In the genomic region with DNA sequence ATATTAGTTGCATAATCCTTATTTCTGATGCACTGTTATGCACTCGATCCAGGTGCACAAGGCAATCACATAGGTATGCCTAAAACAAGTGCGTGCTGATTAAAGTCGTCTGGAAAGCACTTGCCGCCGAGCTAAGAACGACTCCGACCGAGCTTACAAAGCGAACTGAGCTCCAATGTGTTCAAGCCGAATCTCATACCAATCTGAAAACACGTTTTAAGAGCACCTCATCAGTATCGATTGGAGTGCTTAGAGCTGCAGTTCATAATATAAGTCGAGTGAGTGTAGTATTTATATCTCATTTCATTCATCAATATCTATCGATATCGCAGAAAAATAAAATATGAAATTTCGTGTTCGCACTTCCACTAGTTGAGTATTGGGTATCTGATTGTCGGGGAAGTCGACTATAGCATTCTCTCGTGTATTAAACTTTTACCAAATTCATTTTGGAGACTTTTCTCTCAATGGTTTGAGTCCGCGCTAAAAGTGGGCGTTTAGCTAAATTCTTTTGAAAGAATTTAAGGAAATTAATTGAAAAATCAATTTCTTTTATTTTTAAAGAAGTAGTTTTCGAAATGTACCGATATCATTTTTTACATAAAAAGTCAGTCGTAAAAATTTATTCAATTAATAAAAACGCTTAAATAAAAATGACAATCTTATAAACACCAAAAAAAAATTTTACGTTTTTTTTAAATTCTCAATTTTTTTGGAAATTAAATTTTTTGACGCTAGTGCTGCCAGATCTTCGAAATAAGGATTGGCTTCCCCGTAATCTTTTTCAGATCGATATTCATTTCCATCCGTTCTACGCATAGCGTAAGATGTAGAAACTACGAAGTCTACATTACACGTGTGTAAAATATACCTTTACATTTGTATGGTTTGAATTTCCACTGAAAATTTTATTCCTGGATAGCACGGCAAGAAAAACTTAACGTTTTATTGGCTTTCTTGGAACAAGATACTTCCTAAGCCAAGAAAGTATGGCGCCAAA, we compare ENCODE assay signal across 1 fruit fly cellular context.
TF ChIP-seq lines count a peak whose summit lies in the region.

A gene (minus strand): TSS at position 169 of the 1,000 bp plus-strand sequence.

TF ChIP-seq in whole organism, embryonic, 481 proteins besides CTCF, POLR2A, EP300 and RAD21 (continued from another document and continues in another):
- TF ChIP-seq ranshi (GFP tag; IDR thresholded peaks at IDR 0.05; lab: Robert Waterston, UW) (peak; percentile 61), CG7357 (GFP tag; IDR thresholded peaks at IDR 0.05; lab: Robert Waterston, UW) (peak; percentile 18; the same call in 1 of the 3 replicates), CG15696 (tag; optimal IDR thresholded peaks at IDR 0.05; lab: Kevin White, UChicago) (peak; percentile 14), Optix (GFP tag; IDR thresholded peaks at IDR 0.05; lab: Robert Waterston, UW) (peak; percentile 28; the same call in 1 of the 3 replicates), CG4707 (GFP tag; optimal IDR thresholded peaks at IDR 0.05; lab: Kevin White, UChicago) (no peak), CG16813 (GFP tag; IDR thresholded peaks at IDR 0.05; lab: Robert Waterston, UW; ENCODE audit: partially characterized antibody) (peak; percentile 78), Poxn (GFP tag; IDR thresholded peaks at IDR 0.05; lab: Robert Waterston, UW) (no peak), pros (GFP tag; optimal IDR thresholded peaks at IDR 0.05; lab: Kevin White, UChicago) (no peak), CG32532 (GFP tag; IDR thresholded peaks at IDR 0.05; lab: Robert Waterston, UW) (no peak; the same call in 1 of the 2 replicates), dmrt99B (tag; optimal IDR thresholded peaks at IDR 0.05; lab: Kevin White, UChicago) (no peak), CG7556 (GFP tag; optimal IDR thresholded peaks at IDR 0.05; lab: Kevin White, UChicago) (peak; percentile 19), Lim3 (GFP tag; IDR thresholded peaks at IDR 0.05; lab: Robert Waterston, UW) (no peak), slou (GFP tag; optimal IDR thresholded peaks at IDR 0.05; lab: Kevin White, UChicago) (no peak), lmd (GFP tag; IDR thresholded peaks at IDR 0.05; lab: Robert Waterston, UW) (no peak; the same call in 1 of the 2 replicates), B-H1 (GFP tag; IDR thresholded peaks at IDR 0.05; lab: Robert Waterston, UW) (peak; percentile 21; the same call in 1 of the 3 replicates), CG16815 (GFP tag; optimal IDR thresholded peaks at IDR 0.05; lab: Kevin White, UChicago) (no peak), ap (GFP tag; IDR thresholded peaks at IDR 0.05; lab: Robert Waterston, UW) (no peak), fd102C (GFP tag; optimal IDR thresholded peaks at IDR 0.05; lab: Kevin White, UChicago) (no peak), btn (GFP tag; optimal IDR thresholded peaks at IDR 0.05; lab: Kevin White, UChicago) (no peak), CG13296 (GFP tag; optimal IDR thresholded peaks at IDR 0.05; lab: Kevin White, UChicago) (no peak), bcd (GFP tag; optimal IDR thresholded peaks at IDR 0.05; lab: Kevin White, UChicago) (peak; percentile 31), tap (tag; optimal IDR thresholded peaks at IDR 0.05; lab: Kevin White, UChicago) (no peak), ab (GFP tag; optimal IDR thresholded peaks at IDR 0.05; lab: Kevin White, UChicago) (no peak), gcm2 (GFP tag; optimal IDR thresholded peaks at IDR 0.05; lab: Kevin White, UChicago) (no peak), Dek (tag; optimal IDR thresholded peaks at IDR 0.05; lab: Kevin White, UChicago) (peak; percentile 4), ato (GFP tag; IDR thresholded peaks at IDR 0.05; lab: Robert Waterston, UW; ENCODE audit: partially characterized antibody) (peak; percentile 85), Fer3 (tag; optimal IDR thresholded peaks at IDR 0.05; lab: Kevin White, UChicago) (peak; percentile 6), CG33213 (GFP tag; optimal IDR thresholded peaks at IDR 0.05; lab: Kevin White, UChicago) (peak; percentile 72), Dip3 (GFP tag; optimal IDR thresholded peaks at IDR 0.05; lab: Kevin White, UChicago) (no peak), CG10209 (GFP tag; optimal IDR thresholded peaks at IDR 0.05; lab: Kevin White, UChicago) (no peak), Lhr (GFP tag; optimal IDR thresholded peaks at IDR 0.05; lab: Kevin White, UChicago) (peak; percentile 94), CG34224 (GFP tag; IDR thresholded peaks at IDR 0.05; lab: Robert Waterston, UW; ENCODE audit: partially characterized antibody) (peak; percentile 44; the same call in 2 of the 3 replicates), trem (tag; optimal IDR thresholded peaks at IDR 0.05; lab: Kevin White, UChicago) (peak; percentile 15), Stat92E (GFP tag; optimal IDR thresholded peaks at IDR 0.05; lab: Kevin White, UChicago) (peak in 1 of 3 experiments; percentile 35), usp (GFP tag; optimal IDR thresholded peaks at IDR 0.05; lab: Kevin White, UChicago) (no peak), p53 (GFP tag; optimal IDR thresholded peaks at IDR 0.05; lab: Kevin White, UChicago) (no peak), CG6689 (GFP tag; IDR thresholded peaks at IDR 0.05; lab: Robert Waterston, UW) (no peak; the same call in 1 of the 2 replicates), slbo (GFP tag; IDR thresholded peaks at IDR 0.05; lab: Robert Waterston, UW) (peak; percentile 73), Abd-B (GFP tag; optimal IDR thresholded peaks at IDR 0.05; lab: Kevin White, UChicago) (peak; percentile 7), CG13123 (GFP tag; optimal IDR thresholded peaks at IDR 0.05; lab: Kevin White, UChicago) (no peak), CG11560 (tag; IDR thresholded peaks at IDR 0.05; lab: Robert Waterston, UW) (peak; percentile 81; the same call in 2 of the 3 replicates), Sry-δ (GFP tag; optimal IDR thresholded peaks at IDR 0.05; lab: Kevin White, UChicago) (peak; percentile 49), CG14014 (GFP tag; IDR thresholded peaks at IDR 0.05; lab: Robert Waterston, UW) (no peak), stwl (tag; optimal IDR thresholded peaks at IDR 0.05; lab: Kevin White, UChicago) (peak; percentile 62), amos (GFP tag; IDR thresholded peaks at IDR 0.05; lab: Robert Waterston, UW; ENCODE audit: partially characterized antibody) (peak; percentile 74), D19B (GFP tag; optimal IDR thresholded peaks at IDR 0.05; lab: Kevin White, UChicago) (peak; percentile 45), CG2116 (GFP tag; optimal IDR thresholded peaks at IDR 0.05; lab: Kevin White, UChicago) (peak; percentile 42), dati (GFP tag; IDR thresholded peaks at IDR 0.05; lab: Robert Waterston, UW) (0 out of 2 replicates have a peak, but pooled peaks have one; percentile 12), CG12391 (tag; optimal IDR thresholded peaks at IDR 0.05; lab: Kevin White, UChicago) (peak; percentile 50), CG6254 (GFP tag; optimal IDR thresholded peaks at IDR 0.05; lab: Kevin White, UChicago) (no peak), CG17829 (tag; optimal IDR thresholded peaks at IDR 0.05; lab: Kevin White, UChicago) (peak; percentile 29), CG14667 (GFP tag; IDR thresholded peaks at IDR 0.05; lab: Robert Waterston, UW) (no peak), CG32772 (GFP tag; IDR thresholded peaks at IDR 0.05; lab: Robert Waterston, UW) (no peak), CG6272 (GFP tag; IDR thresholded peaks at IDR 0.05; lab: Robert Waterston, UW) (no peak), Hmx (GFP tag; optimal IDR thresholded peaks at IDR 0.05; lab: Kevin White, UChicago) (no peak), CG18619 (GFP tag; optimal IDR thresholded peaks at IDR 0.05; lab: Kevin White, UChicago) (no peak), sens-2 (GFP tag; IDR thresholded peaks at IDR 0.05; lab: Robert Waterston, UW) (no peak), gce (GFP tag; IDR thresholded peaks at IDR 0.05; lab: Robert Waterston, UW) (no peak), CG6791 (GFP tag; IDR thresholded peaks at IDR 0.05; lab: Robert Waterston, UW; ENCODE audit: partially characterized antibody) (peak; percentile 81), caup (GFP tag; optimal IDR thresholded peaks at IDR 0.05; lab: Kevin White, UChicago; ENCODE audit: severe bottlenecking) (no peak), CG8359 (GFP tag; optimal IDR thresholded peaks at IDR 0.05; lab: Kevin White, UChicago; ENCODE audit: borderline replicate concordance) (no peak), CG18764 (GFP tag; optimal IDR thresholded peaks at IDR 0.05; lab: Kevin White, UChicago) (peak; percentile 94), gsb (GFP tag; IDR thresholded peaks at IDR 0.05; lab: Robert Waterston, UW) (no peak), CG8388 (GFP tag; optimal IDR thresholded peaks at IDR 0.05; lab: Kevin White, UChicago) (no peak), so (GFP tag; IDR thresholded peaks at IDR 0.05; lab: Robert Waterston, UW) (0 out of 3 replicates have a peak, but pooled peaks have one; percentile 7), Asciz (GFP tag; optimal IDR thresholded peaks at IDR 0.05; lab: Kevin White, UChicago) (no peak), hbn (GFP tag; IDR thresholded peaks at IDR 0.05; lab: Robert Waterston, UW; ENCODE audit: partially characterized antibody) (peak; percentile 49), bbx (GFP tag; IDR thresholded peaks at IDR 0.05; lab: Robert Waterston, UW; ENCODE audit: partially characterized antibody) (peak; percentile 83), kay (GFP tag; optimal IDR thresholded peaks at IDR 0.05; lab: Kevin White, UChicago) (peak; percentile 33), nmo (GFP tag; optimal IDR thresholded peaks at IDR 0.05; lab: Kevin White, UChicago) (peak; percentile 0), gcm (GFP tag; optimal IDR thresholded peaks at IDR 0.05; lab: Kevin White, UChicago) (no peak), sc (optimal IDR thresholded peaks at IDR 0.05; lab: Kevin White, UChicago) (no peak), sc (GFP tag; optimal IDR thresholded peaks at IDR 0.05; lab: Kevin White, UChicago) (no peak), maf-S (GFP tag; optimal IDR thresholded peaks at IDR 0.05; lab: Kevin White, UChicago) (peak; percentile 16), Kr (GFP tag; optimal IDR thresholded peaks at IDR 0.05; lab: Kevin White, UChicago) (no peak), unc-4 (GFP tag; IDR thresholded peaks at IDR 0.05; lab: Robert Waterston, UW; ENCODE audit: partially characterized antibody) (peak; percentile 60; the same call in 1 of the 2 replicates), CG7963 (GFP tag; IDR thresholded peaks at IDR 0.05; lab: Robert Waterston, UW; ENCODE audit: partially characterized antibody) (peak; percentile 72), CG11398 (GFP tag; optimal IDR thresholded peaks at IDR 0.05; lab: Kevin White, UChicago) (no peak), CG13424 (tag; optimal IDR thresholded peaks at IDR 0.05; lab: Kevin White, UChicago) (peak; percentile 12), CG1832 (GFP tag; optimal IDR thresholded peaks at IDR 0.05; lab: Kevin White, UChicago) (no peak), sna (GFP tag; IDR thresholded peaks at IDR 0.05; lab: Robert Waterston, UW; ENCODE audit: partially characterized antibody) (peak; percentile 63; the same call in 1 of the 2 replicates), crp (GFP tag; optimal IDR thresholded peaks at IDR 0.05; lab: Kevin White, UChicago) (no peak), fd64A (GFP tag; optimal IDR thresholded peaks at IDR 0.05; lab: Kevin White, UChicago) (no peak), CG14965 (GFP tag; optimal IDR thresholded peaks at IDR 0.05; lab: Kevin White, UChicago; ENCODE audit: borderline replicate concordance) (no peak), CG18011 (GFP tag; optimal IDR thresholded peaks at IDR 0.05; lab: Kevin White, UChicago) (no peak), CG18476 (GFP tag; optimal IDR thresholded peaks at IDR 0.05; lab: Kevin White, UChicago) (peak; percentile 28), rib (GFP tag; IDR thresholded peaks at IDR 0.05; lab: Robert Waterston, UW) (no peak), CG12942 (GFP tag; optimal IDR thresholded peaks at IDR 0.05; lab: Kevin White, UChicago) (no peak), CG4617 (GFP tag; optimal IDR thresholded peaks at IDR 0.05; lab: Kevin White, UChicago; ENCODE audit: borderline replicate concordance) (peak; percentile 17), ATbp (GFP tag; optimal IDR thresholded peaks at IDR 0.05; lab: Kevin White, UChicago) (no peak), Hr39 (optimal IDR thresholded peaks at IDR 0.05; lab: Kevin White, UChicago) (no peak), sisA (GFP tag; IDR thresholded peaks at IDR 0.05; lab: Robert Waterston, UW) (peak; percentile 31; the same call in 1 of the 2 replicates), CG17568 (GFP tag; optimal IDR thresholded peaks at IDR 0.05; lab: Kevin White, UChicago) (no peak), Doc3 (GFP tag; IDR thresholded peaks at IDR 0.05; lab: Robert Waterston, UW; ENCODE audit: partially characterized antibody) (peak; percentile 49; the same call in 2 of the 3 replicates), Deaf1 (tag; optimal IDR thresholded peaks at IDR 0.05; lab: Kevin White, UChicago) (peak; percentile 60), CG34422 (GFP tag; IDR thresholded peaks at IDR 0.05; lab: Robert Waterston, UW) (peak; percentile 34; the same call in 1 of the 3 replicates), HLH4C (GFP tag; IDR thresholded peaks at IDR 0.05; lab: Robert Waterston, UW; ENCODE audit: partially characterized antibody) (peak; percentile 92), CG30403 (GFP tag; optimal IDR thresholded peaks at IDR 0.05; lab: Kevin White, UChicago) (peak; percentile 43), ro (GFP tag; IDR thresholded peaks at IDR 0.05; lab: Robert Waterston, UW) (no peak), lbe (GFP tag; optimal IDR thresholded peaks at IDR 0.05; lab: Kevin White, UChicago) (no peak), CG7987 (GFP tag; optimal IDR thresholded peaks at IDR 0.05; lab: Kevin White, UChicago) (no peak), gro (GFP tag; optimal IDR thresholded peaks at IDR 0.05; lab: Kevin White, UChicago) (no peak), pzg (GFP tag; optimal IDR thresholded peaks at IDR 0.05; lab: Kevin White, UChicago) (peak; percentile 23), gfzf (GFP tag; optimal IDR thresholded peaks at IDR 0.05; lab: Kevin White, UChicago) (peak; percentile 41), CG10321 (GFP tag; IDR thresholded peaks at IDR 0.05; lab: Robert Waterston, UW) (no peak), croc (GFP tag; conservative IDR thresholded peaks at IDR 0.05; lab: Robert Waterston, UW) (no peak), pb (GFP tag; optimal IDR thresholded peaks at IDR 0.05; lab: Kevin White, UChicago) (peak; percentile 22), pfk (GFP tag; optimal IDR thresholded peaks at IDR 0.05; lab: Kevin White, UChicago) (no peak), BEAF-32 (GFP tag; optimal IDR thresholded peaks at IDR 0.05; lab: Kevin White, UChicago) (peak; percentile 57), CG12769 (tag; optimal IDR thresholded peaks at IDR 0.05; lab: Kevin White, UChicago) (peak; percentile 60), CG6654 (GFP tag; optimal IDR thresholded peaks at IDR 0.05; lab: Kevin White, UChicago) (no peak), gt (GFP tag; IDR thresholded peaks at IDR 0.05; lab: Robert Waterston, UW) (no peak), CG12104 (GFP tag; optimal IDR thresholded peaks at IDR 0.05; lab: Kevin White, UChicago) (peak; percentile 39), CG32767 (GFP tag; IDR thresholded peaks at IDR 0.05; lab: Robert Waterston, UW) (no peak), CG10959 (GFP tag; IDR thresholded peaks at IDR 0.05; lab: Robert Waterston, UW) (no peak), Taf1 (GFP tag; IDR thresholded peaks at IDR 0.05; lab: Robert Waterston, UW) (peak; percentile 38; the same call in 1 of the 2 replicates)
